Worm (Caenorhabditis elegans) whole organism, L4/young adult: ENCODE data around the gene fbxa-133.

Experiments
- W03F9.2 ChIP-seq: fragments of 150-350 bp; optimal IDR thresholded peaks from 2 replicates; lab custom pipeline; 2014; ENCODE audit warnings: missing biosample characterization, missing genetic modification characterization
- dao-5 ChIP-seq: sonication (generic microtip); optimal IDR thresholded peaks from 2 replicates; lab custom pipeline; 2016; ENCODE audit warnings: missing genotype, missing genetic modification characterization, moderate library complexity, missing compliant biosample characterization
- him-1 ChIP-seq: sonication (generic microtip); optimal IDR thresholded peaks from 2 replicates; lab custom pipeline; 2016; ENCODE audit warnings: missing genotype, missing genetic modification reagents, missing genetic modification characterization, missing compliant biosample characterization

DNA sequence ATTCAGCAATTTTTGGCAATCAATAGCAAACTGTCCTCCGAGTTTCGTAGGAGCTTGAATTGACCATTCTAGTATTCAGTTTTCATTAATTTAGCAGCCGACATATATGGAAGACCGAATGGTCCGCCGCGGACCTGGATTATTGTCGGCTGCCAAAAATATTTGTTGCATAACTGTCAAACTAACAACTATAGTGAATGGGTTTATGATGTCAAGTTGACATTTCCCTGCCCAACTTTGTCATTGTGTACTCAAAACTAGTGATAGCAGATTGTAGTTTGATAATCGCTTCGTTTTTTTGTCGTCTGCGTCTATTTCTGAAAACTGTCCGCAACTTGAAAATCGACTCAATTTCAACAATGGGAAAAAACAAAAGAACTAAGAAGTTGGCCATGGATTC lies 35.2 kb upstream of the fbxa-133 start, which contains the start of gene fbxa-176:
- TF ChIP-seq dao-5 (tag; lab: Kevin White, UChicago) (no peak), W03F9.2 (tag; lab: Kevin White, UChicago) (no peak), him-1 (no peak)
